Worm (Caenorhabditis elegans) whole organism, late embryonic: ENCODE measurements around the gene hsp-90.

Experiments
- C38D4.7 ChIP-seq: fragments of 200-800 bp; sonication (Bioruptor generic); optimal IDR thresholded peaks from 2 replicates; lab custom pipeline; 2018; ENCODE audit warnings: mild to moderate bottlenecking, missing genetic modification characterization, moderate library complexity, missing compliant biosample characterization
- ama-1 ChIP-seq: fragments of 150-350 bp; optimal IDR thresholded peaks from 2 replicates; lab custom pipeline; 2014
- ceh-18 ChIP-seq: sonication (generic microtip); optimal IDR thresholded peaks from 2 replicates; lab custom pipeline; 2016; ENCODE audit warnings: missing genetic modification characterization, missing compliant biosample characterization
- ceh-22 ChIP-seq: sonication (generic microtip); optimal IDR thresholded peaks from 2 replicates; lab custom pipeline; 2017; ENCODE audit warnings: missing biosample characterization, missing genetic modification characterization
- eyg-1 ChIP-seq: sonication (generic microtip); optimal IDR thresholded peaks from 2 replicates; lab custom pipeline; 2016; ENCODE audit warnings: missing genotype, missing genetic modification characterization, missing compliant biosample characterization
- hlh-6 ChIP-seq: sonication (generic microtip); optimal IDR thresholded peaks from 2 replicates; lab custom pipeline; 2016; ENCODE audit warnings: missing genotype, missing genetic modification characterization, missing compliant biosample characterization
- pag-3 ChIP-seq: sonication (generic microtip); optimal IDR thresholded peaks from 2 replicates; lab custom pipeline; 2016; ENCODE audit warnings: missing compliant biosample characterization, missing genetic modification characterization, borderline replicate concordance
- pax-1 ChIP-seq: fragments of 150-350 bp; optimal IDR thresholded peaks from 2 replicates; lab custom pipeline; 2014; ENCODE audit warnings: missing biosample characterization, missing genetic modification characterization
- pha-4 ChIP-seq: fragments of 150-350 bp; optimal IDR thresholded peaks from 2 replicates; lab custom pipeline; 2018; ENCODE audit warnings: missing biosample characterization, missing genetic modification reagents, missing genetic modification characterization
- pqm-1 ChIP-seq: sonication (generic microtip); optimal IDR thresholded peaks from 2 replicates; lab custom pipeline; 2016; ENCODE audit warnings: missing genetic modification characterization, missing compliant biosample characterization
- ref-2 ChIP-seq: sonication (generic microtip); optimal IDR thresholded peaks from 2 replicates; lab custom pipeline; 2016; ENCODE audit warnings: missing genetic modification characterization, missing compliant biosample characterization

DNA sequence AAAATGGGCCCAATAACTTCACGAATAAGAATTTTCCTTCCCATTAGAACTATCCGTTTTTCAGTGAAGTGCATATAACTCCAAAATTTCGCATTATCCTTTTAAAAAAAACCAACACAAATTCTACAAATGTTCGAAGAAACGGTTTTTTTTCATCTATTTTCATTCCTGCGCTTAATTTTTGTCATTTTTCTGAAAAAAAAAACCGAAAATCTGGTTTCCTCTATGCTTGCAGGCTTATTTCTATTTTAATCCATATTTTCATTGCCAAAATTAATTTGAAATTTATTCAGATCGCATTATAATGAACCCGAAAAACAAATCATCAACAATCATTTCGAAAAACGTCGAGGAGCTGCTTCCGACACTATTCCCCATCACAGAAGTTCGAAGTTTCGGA, 13.9 kb downstream of the hsp-90 start, which contains the start of gene set-5:
- TF ChIP-seq pqm-1, result no peak
- no peak for TF ChIP-seq ref-2
- TF ChIP-seq eyg-1 (tag; lab: Kevin White, UChicago), result no peak
- no peak for TF ChIP-seq pha-4 (tag; lab: Kevin White, UChicago)
- TF ChIP-seq ceh-22 (tag; lab: Kevin White, UChicago), result no peak
- TF ChIP-seq ceh-18, result no peak
- TF ChIP-seq C38D4.7 (GFP tag; lab: Kevin White, UChicago), result no peak
- TF ChIP-seq ama-1 (lab: Kevin White, UChicago), result no peak
- TF ChIP-seq pax-1 (tag; lab: Kevin White, UChicago), result no peak
- TF ChIP-seq hlh-6, result no peak
- no peak for TF ChIP-seq pag-3 (tag; lab: Kevin White, UChicago)
